Worm (Caenorhabditis elegans): ENCODE results near the gene repo-1.

ce11 chrIV:12121076-12121475, 36.8 kb downstream of the repo-1 start, which contains the start of the genes ddb-1 and M18.6:
- no peak for TF ChIP-seq T22C8.4 (GFP tag; IDR thresholded peaks at IDR 0.05)
- TF ChIP-seq ztf-23 (GFP tag; IDR thresholded peaks at IDR 0.05) = no peak
- no peak for TF ChIP-seq flt-1 (GFP tag; IDR thresholded peaks at IDR 0.05)
- no peak for TF ChIP-seq ref-1 (GFP tag; conservative IDR thresholded peaks at IDR 0.05)
- TF ChIP-seq tab-1 (GFP tag; IDR thresholded peaks at IDR 0.05) = no peak
- no peak for TF ChIP-seq med-1 (GFP tag; optimal IDR thresholded peaks at IDR 0.05; ENCODE audit: insufficient read depth)
- TF ChIP-seq ztf-29 (GFP tag; IDR thresholded peaks at IDR 0.05) = no peak
- TF ChIP-seq cog-1 (tag; optimal IDR thresholded peaks at IDR 0.05) = no peak

Measured in whole organism, midembryonic.